Fruit fly (Drosophila melanogaster) whole organism, embryonic: ENCODE data around the gene Best4.

Experiments used
- CG10979 ChIP-seq: fragments of 200-800 bp; sonication (Bioruptor generic); optimal IDR thresholded peaks from 2 replicates; lab custom pipeline; 2018; ENCODE audit warnings: missing biosample characterization, mild to moderate bottlenecking, missing genetic modification characterization, moderate library complexity
- CG1233 ChIP-seq: fragments of 200-800 bp; sonication (Bioruptor generic); optimal IDR thresholded peaks from 4 replicates; lab custom pipeline; 2018; ENCODE audit warnings: missing biosample characterization, mild to moderate bottlenecking, missing genetic modification characterization
- CG15601 ChIP-seq: fragments of 200-800 bp; sonication (Bioruptor generic); optimal IDR thresholded peaks from 3 replicates; lab custom pipeline; 2019; ENCODE audit warnings: missing biosample characterization, mild to moderate bottlenecking, missing genetic modification characterization, moderate library complexity
- CG16815 ChIP-seq: fragments of 200-800 bp; sonication (Bioruptor generic); optimal IDR thresholded peaks from 3 replicates; lab custom pipeline; 2017; ENCODE audit warnings: missing biosample characterization, mild to moderate bottlenecking, missing genetic modification characterization
- CG17385 ChIP-seq: fragments of 200-800 bp; sonication (Bioruptor generic); optimal IDR thresholded peaks from 3 replicates; lab custom pipeline; 2018; ENCODE audit warnings: missing biosample characterization, mild to moderate bottlenecking, missing genetic modification characterization
- CG2202 ChIP-seq: fragments of 200-800 bp; sonication (Bioruptor generic); optimal IDR thresholded peaks from 2 replicates; lab custom pipeline; 2018; ENCODE audit warnings: missing biosample characterization, mild to moderate bottlenecking, missing genetic modification characterization
- CG30431 ChIP-seq: fragments of 200-800 bp; sonication (Bioruptor generic); optimal IDR thresholded peaks from 2 replicates; lab custom pipeline; 2017; ENCODE audit warnings: missing biosample characterization, missing genetic modification characterization
- CG33557 ChIP-seq: fragments of 200-800 bp; sonication (Bioruptor generic); optimal IDR thresholded peaks from 2 replicates; lab custom pipeline; 2019; ENCODE audit warnings: missing biosample characterization, mild to moderate bottlenecking, missing genetic modification characterization, moderate library complexity
- CG3838 ChIP-seq: fragments of 200-800 bp; sonication (Bioruptor generic); optimal IDR thresholded peaks from 3 replicates; lab custom pipeline; 2016; ENCODE audit warnings: missing biosample characterization, missing genetic modification characterization
- CG4424 ChIP-seq: fragments of 200-800 bp; sonication (Bioruptor generic); optimal IDR thresholded peaks from 3 replicates; lab custom pipeline; 2016; ENCODE audit warnings: missing biosample characterization, missing genetic modification characterization
- CG6254 ChIP-seq: fragments of 200-800 bp; sonication (Bioruptor generic); optimal IDR thresholded peaks from 3 replicates; lab custom pipeline; 2017; ENCODE audit warnings: mild to moderate bottlenecking, missing biosample characterization, missing genetic modification reagents, missing genetic modification characterization
- CG7745 ChIP-seq: fragments of 200-800 bp; sonication (Bioruptor generic); optimal IDR thresholded peaks from 2 replicates; lab custom pipeline; 2018; ENCODE audit warnings: missing biosample characterization, mild to moderate bottlenecking, missing genetic modification characterization, moderate library complexity
- CG8281 ChIP-seq: fragments of 200-800 bp; sonication (Bioruptor generic); optimal IDR thresholded peaks from 2 replicates; lab custom pipeline; 2018; ENCODE audit warnings: missing biosample characterization, mild to moderate bottlenecking, missing genetic modification characterization, moderate library complexity
- CG8388 ChIP-seq: fragments of 200-800 bp; sonication (Bioruptor generic); optimal IDR thresholded peaks from 2 replicates; lab custom pipeline; 2019; ENCODE audit warnings: missing biosample characterization, mild to moderate bottlenecking, missing genetic modification characterization, moderate library complexity
- CG8765 ChIP-seq: fragments of 200-800 bp; sonication (Bioruptor generic); IDR thresholded peaks from 2 replicates; pipeline ENCODE4 v1.3.6; 2022; ENCODE audit warnings: missing biosample characterization, missing genetic modification characterization
- CG9437 ChIP-seq: fragments of 200-800 bp; sonication (Bioruptor generic); optimal IDR thresholded peaks from 2 replicates; lab custom pipeline; 2018; ENCODE audit warnings: missing biosample characterization, mild to moderate bottlenecking, missing genetic modification characterization
- CG9727 ChIP-seq: fragments of 200-800 bp; sonication (Bioruptor generic); optimal IDR thresholded peaks from 3 replicates; lab custom pipeline; 2017; ENCODE audit warnings: missing biosample characterization, mild to moderate bottlenecking, missing genetic modification characterization
- CTCF ChIP-seq: fragments of 200-800 bp; sonication (Bioruptor generic); optimal IDR thresholded peaks from 2 replicates; lab custom pipeline; 2017; ENCODE audit warnings: missing biosample characterization, mild to moderate bottlenecking, missing genetic modification characterization, moderate library complexity
- Chrac-16 ChIP-seq: fragments of 200-800 bp; sonication (Bioruptor generic); optimal IDR thresholded peaks from 3 replicates; lab custom pipeline; 2016; ENCODE audit warnings: missing biosample characterization, missing genetic modification characterization
- Hr3 ChIP-seq: fragments of 200-800 bp; sonication (Bioruptor generic); optimal IDR thresholded peaks from 3 replicates; lab custom pipeline; 2016; ENCODE audit warnings: missing biosample characterization, missing genetic modification characterization
- Kr ChIP-seq: fragments of 200-800 bp; sonication (Bioruptor generic); optimal IDR thresholded peaks from 2 replicates; lab custom pipeline; 2017; ENCODE audit warnings: missing biosample characterization, mild to moderate bottlenecking, missing genetic modification characterization
- NC2β ChIP-seq: fragments of 200-800 bp; sonication (Bioruptor generic); optimal IDR thresholded peaks from 2 replicates; lab custom pipeline; 2016; ENCODE audit warnings: missing biosample characterization, missing genetic modification characterization
- Nf-YA ChIP-seq: fragments of 200-800 bp; sonication (Bioruptor generic); IDR thresholded peaks from 2 replicates; pipeline ENCODE4 v1.3.6; 2022; ENCODE audit warnings: missing biosample characterization, missing genetic modification characterization
- Ptx1 ChIP-seq: fragments of 200-800 bp; sonication (Bioruptor generic); IDR thresholded peaks from 2 replicates; pipeline ENCODE4 v1.3.6; 2022; ENCODE audit warnings: missing biosample characterization, missing genetic modification characterization
- Six4 ChIP-seq: fragments of 200-800 bp; sonication (Bioruptor generic); optimal IDR thresholded peaks from 2 replicates; lab custom pipeline; 2016; ENCODE audit warnings: missing biosample characterization, missing genetic modification characterization
- Ssrp ChIP-seq: fragments of 200-800 bp; sonication (Bioruptor generic); optimal IDR thresholded peaks from 2 replicates; lab custom pipeline; 2018; ENCODE audit warnings: missing biosample characterization, mild to moderate bottlenecking, missing genetic modification characterization, moderate library complexity
- amos ChIP-seq: fragments of 200-800 bp; sonication (Bioruptor generic); IDR thresholded peaks from 2 replicates; pipeline ENCODE4 v1.3.6; 2022; ENCODE audit warnings: missing biosample characterization, missing genetic modification characterization; ENCODE audit not compliant: partially characterized antibody
- az2 ChIP-seq: fragments of 200-800 bp; sonication (Bioruptor generic); optimal IDR thresholded peaks from 3 replicates; lab custom pipeline; 2016; ENCODE audit warnings: missing biosample characterization, missing genetic modification characterization
- chif ChIP-seq, 2 experiments: fragments of 200-800 bp; sonication (Bioruptor generic); optimal IDR thresholded peaks; 3 replicates each; lab custom pipeline; 2016; ENCODE audit warnings: missing biosample characterization in 2 of 2, missing genetic modification characterization in 2 of 2
- disco-r ChIP-seq: fragments of 200-800 bp; sonication (Bioruptor generic); optimal IDR thresholded peaks from 2 replicates; lab custom pipeline; 2016; ENCODE audit warnings: missing biosample characterization, missing genetic modification characterization
- dmrt11E ChIP-seq: fragments of 200-800 bp; sonication (Bioruptor generic); optimal IDR thresholded peaks from 3 replicates; lab custom pipeline; 2018; ENCODE audit warnings: missing biosample characterization, mild to moderate bottlenecking, missing genetic modification characterization, moderate library complexity
- eyg ChIP-seq: fragments of 200-800 bp; sonication (Bioruptor generic); optimal IDR thresholded peaks from 3 replicates; lab custom pipeline; 2016; ENCODE audit warnings: missing biosample characterization, missing genetic modification characterization
- gem ChIP-seq: fragments of 200-800 bp; sonication (Bioruptor generic); optimal IDR thresholded peaks from 2 replicates; lab custom pipeline; 2019; ENCODE audit warnings: missing biosample characterization, mild to moderate bottlenecking, missing genetic modification characterization, moderate library complexity
- gsb-n ChIP-seq: fragments of 200-800 bp; sonication (Bioruptor generic); optimal IDR thresholded peaks from 3 replicates; lab custom pipeline; 2018; ENCODE audit warnings: missing biosample characterization, mild to moderate bottlenecking, missing genetic modification characterization
- hkb ChIP-seq, 2 experiments: fragments of 200-800 bp in 1 of 2; fragments of >200 bp in 1 of 2; sonication (Bioruptor generic) in 1 of 2; IDR thresholded peaks in 1 of 2; optimal IDR thresholded peaks in 1 of 2; 2 replicates each; pipeline versions ENCODE4 v1.3.6 to Lab custom; 2017 to 2022; ENCODE audit warnings: missing biosample characterization in 1 of 2, missing genetic modification characterization in 1 of 2
- jumu ChIP-seq: fragments of 200-800 bp; sonication (Bioruptor generic); optimal IDR thresholded peaks from 3 replicates; lab custom pipeline; 2016; ENCODE audit warnings: missing biosample characterization, missing genetic modification characterization
- lmd ChIP-seq: fragments of 200-800 bp; sonication (Bioruptor generic); IDR thresholded peaks from 2 replicates; pipeline ENCODE4 v1.3.6; 2022; ENCODE audit warnings: missing biosample characterization, missing genetic modification characterization
- lola ChIP-seq, 3 experiments: fragments of >200 bp in 2 of 3; fragments of 200-800 bp in 1 of 3; sonication (Bioruptor generic) in 1 of 3; optimal IDR thresholded peaks; 2 replicates each; lab custom pipeline; 2017 to 2019; ENCODE audit warnings: missing biosample characterization in 3 of 3, missing genetic modification characterization in 3 of 3, mild to moderate bottlenecking in 1 of 3, moderate library complexity in 1 of 3
- lov ChIP-seq, 2 experiments: fragments of 200-800 bp in 1 of 2; fragments of >200 bp in 1 of 2; sonication (Bioruptor generic) in 1 of 2; IDR thresholded peaks in 1 of 2; optimal IDR thresholded peaks in 1 of 2; 2 replicates in 1 of 2; 3 replicates in 1 of 2; pipeline versions ENCODE4 v1.3.6 to Lab custom; 2017 to 2022; ENCODE audit warnings: missing biosample characterization in 1 of 2, missing genetic modification characterization in 1 of 2
- luna ChIP-seq: fragments of 200-800 bp; sonication (Bioruptor generic); optimal IDR thresholded peaks from 2 replicates; lab custom pipeline; 2016; ENCODE audit warnings: missing biosample characterization, missing genetic modification characterization
- peb ChIP-seq: fragments of 200-800 bp; sonication (Bioruptor generic); IDR thresholded peaks from 2 replicates; pipeline ENCODE4 v1.3.6; 2022; ENCODE audit warnings: missing biosample characterization, missing genetic modification characterization
- pum ChIP-seq: fragments of 200-800 bp; sonication (Bioruptor generic); optimal IDR thresholded peaks from 2 replicates; lab custom pipeline; 2016; ENCODE audit warnings: missing biosample characterization, missing genetic modification characterization
- sens-2 ChIP-seq: fragments of 200-800 bp; sonication (Bioruptor generic); IDR thresholded peaks from 2 replicates; pipeline ENCODE4 v1.3.6; 2022; ENCODE audit warnings: missing biosample characterization, missing genetic modification characterization
- seq ChIP-seq: fragments of 200-800 bp; sonication (Bioruptor generic); IDR thresholded peaks from 2 replicates; pipeline ENCODE4 v1.3.6; 2022; ENCODE audit warnings: missing biosample characterization, missing genetic modification characterization
- sim ChIP-seq: fragments of 200-800 bp; sonication (Bioruptor generic); IDR thresholded peaks from 2 replicates; pipeline ENCODE4 v1.3.6; 2022; ENCODE audit warnings: missing biosample characterization, missing genetic modification characterization
- trem ChIP-seq: fragments of 200-800 bp; optimal IDR thresholded peaks from 3 replicates; lab custom pipeline; 2019; ENCODE audit warnings: missing biosample characterization, mild to moderate bottlenecking, missing genetic modification characterization, moderate library complexity
- unpg ChIP-seq: fragments of 200-800 bp; sonication (Bioruptor generic); optimal IDR thresholded peaks from 3 replicates; lab custom pipeline; 2018; ENCODE audit warnings: missing biosample characterization, mild to moderate bottlenecking, missing genetic modification characterization, moderate library complexity
- wek ChIP-seq: fragments of 200-800 bp; sonication (Bioruptor generic); optimal IDR thresholded peaks from 3 replicates; lab custom pipeline; 2018; ENCODE audit warnings: missing biosample characterization, mild to moderate bottlenecking, missing genetic modification characterization, moderate library complexity
- zen ChIP-seq: fragments of 200-800 bp; sonication (Bioruptor generic); optimal IDR thresholded peaks from 3 replicates; lab custom pipeline; 2018; ENCODE audit warnings: missing biosample characterization, mild to moderate bottlenecking, missing genetic modification characterization, moderate library complexity
- zf30C ChIP-seq: fragments of 200-800 bp; sonication (Bioruptor generic); optimal IDR thresholded peaks from 3 replicates; lab custom pipeline; 2018; ENCODE audit warnings: missing biosample characterization, mild to moderate bottlenecking, missing genetic modification characterization

Gene Best4

dm6 chr3L:15321001-15321438 lies 22.3 kb downstream of the Best4 start:
- TF ChIP-seq sens-2 (GFP tag; lab: Robert Waterston, UW), result no peak
- TF ChIP-seq lmd (GFP tag; lab: Robert Waterston, UW), result no peak
- TF ChIP-seq CG4424 (GFP tag; lab: Kevin White, UChicago), result peak; percentile 54
- TF ChIP-seq CG3838, result no peak
- peak; percentile 45 for TF ChIP-seq Six4
- TF ChIP-seq CG8765 (GFP tag; lab: Robert Waterston, UW), result peak; percentile 34; the same call in 1 of the 2 replicates
- no peak for TF ChIP-seq seq (GFP tag; lab: Robert Waterston, UW)
- peak; percentile 95 for TF ChIP-seq dmrt11E (tag; lab: Kevin White, UChicago)
- TF ChIP-seq pum (GFP tag; lab: Kevin White, UChicago), result peak; percentile 34
- TF ChIP-seq CG6254 (GFP tag; lab: Kevin White, UChicago), result peak; percentile 44
- peak; percentile 90 for TF ChIP-seq CG9727 (GFP tag; lab: Kevin White, UChicago)
- TF ChIP-seq gsb-n, result peak; percentile 88
- TF ChIP-seq peb (GFP tag; lab: Robert Waterston, UW), result no peak
- peak; percentile 39 for TF ChIP-seq unpg (GFP tag; lab: Kevin White, UChicago)
- peak; percentile 38 for TF ChIP-seq Chrac-16
- peak; percentile 16 for TF ChIP-seq NC2β (GFP tag; lab: Kevin White, UChicago)
- TF ChIP-seq Ptx1 (GFP tag; lab: Robert Waterston, UW), result 0 out of 2 replicates have a peak, but pooled peaks have one; percentile 22
- TF ChIP-seq eyg (GFP tag; lab: Kevin White, UChicago), result no peak
- no peak for TF ChIP-seq CG9437
- TF ChIP-seq CG33557 (GFP tag; lab: Kevin White, UChicago), result peak; percentile 83
- peak; percentile 7 for TF ChIP-seq CG15601
- no peak for TF ChIP-seq CG17385 (GFP tag; lab: Kevin White, UChicago)
- TF ChIP-seq Nf-YA (GFP tag; lab: Robert Waterston, UW), result no peak
- TF ChIP-seq wek, result no peak
- no peak for TF ChIP-seq lov (optimal IDR thresholded peaks at IDR 0.05; lab: Kevin White, UChicago)
- no peak for TF ChIP-seq lov (GFP tag; IDR thresholded peaks at IDR 0.05; lab: Robert Waterston, UW)
- peak; percentile 72 for TF ChIP-seq gem
- no peak for TF ChIP-seq disco-r
- TF ChIP-seq CG7745 (tag; lab: Kevin White, UChicago), result peak; percentile 30
- peak; percentile 89 for TF ChIP-seq zen
- TF ChIP-seq chif (GFP tag; optimal IDR thresholded peaks at IDR 0.05; lab: Kevin White, UChicago), result peak; percentile 6 to 53
- TF ChIP-seq CG1233 (GFP tag; lab: Kevin White, UChicago), result peak; percentile 12
- no peak for TF ChIP-seq jumu (GFP tag; lab: Kevin White, UChicago)
- TF ChIP-seq az2, result peak; percentile 32
- no peak for TF ChIP-seq CG8281 (tag; lab: Kevin White, UChicago)
- no peak for TF ChIP-seq Hr3 (GFP tag; lab: Kevin White, UChicago)
- peak; percentile 59 for TF ChIP-seq CG2202 (tag; lab: Kevin White, UChicago)
- TF ChIP-seq amos (GFP tag; lab: Robert Waterston, UW), result no peak
- TF ChIP-seq hkb (optimal IDR thresholded peaks at IDR 0.05; lab: Kevin White, UChicago), result no peak
- TF ChIP-seq hkb (GFP tag; IDR thresholded peaks at IDR 0.05; lab: Robert Waterston, UW), result no peak
- peak; percentile 72 for TF ChIP-seq CG16815 (GFP tag; lab: Kevin White, UChicago)
- peak; percentile 86 for TF ChIP-seq CG10979 (tag; lab: Kevin White, UChicago)
- peak in 1 of 3 experiments; percentile 89 for TF ChIP-seq lola (GFP tag; optimal IDR thresholded peaks at IDR 0.05; lab: Kevin White, UChicago)
- TF ChIP-seq trem (tag; lab: Kevin White, UChicago), result peak; percentile 77
- no peak for TF ChIP-seq sim (GFP tag; lab: Robert Waterston, UW)
- TF ChIP-seq CG8388 (GFP tag; lab: Kevin White, UChicago), result peak; percentile 8
- TF ChIP-seq CG30431 (GFP tag; lab: Kevin White, UChicago), result peak; percentile 7
- TF ChIP-seq CTCF (GFP tag; lab: Kevin White, UChicago), result no peak
- TF ChIP-seq Kr (GFP tag; lab: Kevin White, UChicago), result peak; percentile 84
- TF ChIP-seq Ssrp, result peak; percentile 48
- peak; percentile 98 for TF ChIP-seq zf30C (GFP tag; lab: Kevin White, UChicago)
- TF ChIP-seq luna (GFP tag; lab: Kevin White, UChicago), result no peak
